Worm (Caenorhabditis elegans) whole organism, young adult: ENCODE measurements around the gene T24C4.5.

Source experiments
- B0019.2 ChIP-seq: fragments of 200-800 bp; sonication (Bioruptor generic); conservative IDR thresholded peaks from 2 replicates; pipeline ENCODE4 v1.3.6; 2022; ENCODE audit warnings: missing genetic modification reagents, missing genetic modification characterization, missing compliant biosample characterization
- ZK185.1 ChIP-seq: sonication (generic microtip); optimal IDR thresholded peaks from 2 replicates; lab custom pipeline; 2016; ENCODE audit warnings: mild to moderate bottlenecking, missing genetic modification characterization, missing compliant biosample characterization; ENCODE audit not compliant: poor library complexity, severe bottlenecking
- bed-1 ChIP-seq: fragments of 200-800 bp; sonication (Bioruptor generic); IDR thresholded peaks from 2 replicates; pipeline ENCODE4 v1.3.6; 2022; ENCODE audit warnings: missing genetic modification reagents, missing genetic modification characterization, missing compliant biosample characterization
- efl-1 ChIP-seq: fragments of 150-350 bp; optimal IDR thresholded peaks from 2 replicates; lab custom pipeline; 2014; ENCODE audit warnings: missing biosample characterization, missing genetic modification reagents, missing genetic modification characterization
- him-1 ChIP-seq: sonication (generic microtip); optimal IDR thresholded peaks from 2 replicates; lab custom pipeline; 2016; ENCODE audit warnings: missing genotype, missing genetic modification reagents, missing genetic modification characterization, missing compliant biosample characterization
- lag-1 ChIP-seq: fragments of 200-800 bp; sonication (Bioruptor generic); IDR thresholded peaks from 2 replicates; pipeline ENCODE4 v1.3.6; 2022; ENCODE audit warnings: missing genetic modification reagents, missing genetic modification characterization, missing compliant biosample characterization
- somi-1 ChIP-seq: fragments of 200-800 bp; sonication (Bioruptor generic); optimal IDR thresholded peaks from 2 replicates; lab custom pipeline; 2018; ENCODE audit warnings: mild to moderate bottlenecking, missing genetic modification characterization, missing compliant biosample characterization
- unc-130 ChIP-seq: sonication (generic microtip); optimal IDR thresholded peaks from 2 replicates; lab custom pipeline; 2016; ENCODE audit warnings: missing genetic modification reagents, missing genetic modification characterization, missing compliant biosample characterization

- TF ChIP-seq unc-130 (GFP tag; lab: Kevin White, UChicago) (no peak), ZK185.1 (tag; lab: Kevin White, UChicago) (no peak), bed-1 (no peak), somi-1 (GFP tag; lab: Kevin White, UChicago) (no peak), him-1 (tag; lab: Kevin White, UChicago) (no peak), B0019.2 (no peak), lag-1 (GFP tag; lab: Robert Waterston, UW) (no peak), efl-1 (GFP tag; lab: Kevin White, UChicago) (no peak)
Observed at ce11 chrIII:843999-844398, 35.5 kb downstream of the T24C4.5 start.
